Worm (Caenorhabditis elegans) whole organism, mixed stage, embryonic: ENCODE results near the gene jmjd-5.

Experiments used
- blmp-1 ChIP-seq: fragments of 150-350 bp; optimal IDR thresholded peaks from 2 replicates; lab custom pipeline; 2014; ENCODE audit warnings: missing biosample characterization, missing genetic modification characterization
- mls-2 ChIP-seq: sonication (generic microtip); optimal IDR thresholded peaks from 2 replicates; lab custom pipeline; 2016; ENCODE audit warnings: mild to moderate bottlenecking, missing genetic modification characterization, moderate library complexity, missing compliant biosample characterization

- TF ChIP-seq blmp-1 (tag; lab: Kevin White, UChicago) (no peak), mls-2 (tag; lab: Kevin White, UChicago) (no peak)
Observed at ce11 chrV:11144694-11145093, 17.4 kb downstream of the jmjd-5 start, which contains the start of gene C06H2.7.
